Fruit fly (Drosophila melanogaster) whole organism, wandering third instar larva: Measurements from ENCODE around the gene r.
A peak's percentile ranks its signal among the peaks of the same experiment; 100 is the strongest.

Source experiments
- CG32264 ChIP-seq: fragments of 200-800 bp; sonication (Bioruptor generic); optimal IDR thresholded peaks from 2 replicates; lab custom pipeline; 2016; ENCODE audit warnings: missing biosample characterization, missing genetic modification characterization
- CG9705 ChIP-seq: fragments of 200-800 bp; sonication (Bioruptor generic); optimal IDR thresholded peaks from 2 replicates; lab custom pipeline; 2018; ENCODE audit warnings: missing biosample characterization, mild to moderate bottlenecking, missing genetic modification characterization
- CrebA ChIP-seq: fragments of 200-800 bp; sonication (Bioruptor generic); optimal IDR thresholded peaks from 2 replicates; lab custom pipeline; 2016; ENCODE audit warnings: missing biosample characterization, mild to moderate bottlenecking, missing genetic modification characterization, borderline replicate concordance
- Dif ChIP-seq: fragments of 200-275, 200-300 bp; sonication (Bioruptor generic); optimal IDR thresholded peaks from 2 replicates; lab custom pipeline; 2018; ENCODE audit warnings: missing biosample characterization, missing genetic modification characterization; ENCODE audit not compliant: partially characterized antibody
- Hnf4 ChIP-seq: fragments of 200-800 bp; sonication (Bioruptor generic); optimal IDR thresholded peaks from 2 replicates; lab custom pipeline; 2016; ENCODE audit warnings: missing biosample characterization, mild to moderate bottlenecking, missing genetic modification characterization
- Hr78 ChIP-seq: fragments of >200 bp; optimal IDR thresholded peaks from 2 replicates; lab custom pipeline; 2017; ENCODE audit warnings: missing biosample characterization, missing genetic modification characterization
- Hr83 ChIP-seq: fragments of 200-300 bp; sonication (Bioruptor generic); optimal IDR thresholded peaks from 2 replicates; lab custom pipeline; 2016; ENCODE audit warnings: missing biosample characterization, mild to moderate bottlenecking, missing genetic modification characterization, moderate library complexity; ENCODE audit not compliant: poor library complexity, severe bottlenecking
- Mio ChIP-seq: sonication (Bioruptor generic); optimal IDR thresholded peaks from 2 replicates; lab custom pipeline; 2016; ENCODE audit warnings: missing biosample characterization, missing genetic modification characterization
- Myc ChIP-seq: fragments of >200 bp; optimal IDR thresholded peaks from 2 replicates; lab custom pipeline; 2017
- N ChIP-seq: fragments of >200 bp; optimal IDR thresholded peaks from 2 replicates; lab custom pipeline; 2018; ENCODE audit warnings: missing biosample characterization, missing external identifiers, missing genetic modification characterization
- OdsH ChIP-seq: fragments of 200-800 bp; sonication (Bioruptor generic); optimal IDR thresholded peaks from 2 replicates; lab custom pipeline; 2016; ENCODE audit warnings: missing biosample characterization, mild to moderate bottlenecking, missing genetic modification characterization
- Rel ChIP-seq, 2 experiments: fragments of 200-800 bp; sonication (Bioruptor generic) in 1 of 2; optimal IDR thresholded peaks; 2 replicates in 1 of 2; 3 replicates in 1 of 2; lab custom pipeline; 2016 to 2019; ENCODE audit warnings: mild to moderate bottlenecking in 2 of 2, missing biosample characterization in 2 of 2, missing genetic modification characterization in 2 of 2, moderate library complexity in 1 of 2
- Sp1 ChIP-seq: fragments of 200-800 bp; sonication (Bioruptor generic); optimal IDR thresholded peaks from 3 replicates; lab custom pipeline; 2019; ENCODE audit warnings: missing biosample characterization, mild to moderate bottlenecking, missing genetic modification characterization, moderate library complexity
- br ChIP-seq: fragments of 200-800 bp; sonication (Bioruptor generic); optimal IDR thresholded peaks from 2 replicates; lab custom pipeline; 2016; ENCODE audit warnings: missing biosample characterization, missing genetic modification characterization
- brk ChIP-seq: fragments of 200-800 bp; sonication (Bioruptor generic); optimal IDR thresholded peaks from 2 replicates; lab custom pipeline; 2016; ENCODE audit warnings: missing biosample characterization, mild to moderate bottlenecking, missing genetic modification characterization
- dsf ChIP-seq: sonication (Bioruptor generic); optimal IDR thresholded peaks from 2 replicates; lab custom pipeline; 2016; ENCODE audit warnings: missing biosample characterization, missing genetic modification characterization, borderline replicate concordance
- ey ChIP-seq: fragments of 200-800 bp; sonication (Bioruptor generic); optimal IDR thresholded peaks from 2 replicates; lab custom pipeline; 2016; ENCODE audit warnings: missing biosample characterization, missing genetic modification characterization
- foxo ChIP-seq, 2 experiments: fragments of 200-800 bp; sonication (Bioruptor generic); optimal IDR thresholded peaks; 2 replicates in 1 of 2; 3 replicates in 1 of 2; lab custom pipeline; 2016 to 2017; ENCODE audit warnings: missing biosample characterization in 2 of 2, missing genetic modification characterization in 2 of 2
- fru ChIP-seq: fragments of 200-800 bp; sonication (Bioruptor generic); optimal IDR thresholded peaks from 3 replicates; lab custom pipeline; 2016; ENCODE audit warnings: missing biosample characterization, mild to moderate bottlenecking, missing genetic modification characterization
- h ChIP-seq: fragments of 200-800 bp; sonication (Bioruptor generic); optimal IDR thresholded peaks from 3 replicates; lab custom pipeline; 2016; ENCODE audit warnings: missing biosample characterization, mild to moderate bottlenecking, missing genetic modification characterization
- jim ChIP-seq: fragments of 175-275, 200-325 bp; sonication (Bioruptor generic); optimal IDR thresholded peaks from 2 replicates; lab custom pipeline; 2016; ENCODE audit warnings: missing biosample characterization, mild to moderate bottlenecking, missing genetic modification characterization
- lola ChIP-seq: fragments of >200 bp; optimal IDR thresholded peaks from 2 replicates; lab custom pipeline; 2017; ENCODE audit warnings: missing biosample characterization, missing genetic modification characterization
- psq ChIP-seq: fragments of 200-800 bp; sonication (Bioruptor generic); optimal IDR thresholded peaks from 3 replicates; lab custom pipeline; 2017; ENCODE audit warnings: missing biosample characterization, mild to moderate bottlenecking, missing genetic modification characterization, moderate library complexity
- rgr ChIP-seq: fragments of 200-800 bp; sonication (Bioruptor generic); optimal IDR thresholded peaks from 3 replicates; lab custom pipeline; 2016; ENCODE audit warnings: missing biosample characterization, mild to moderate bottlenecking, missing genetic modification characterization
- sage ChIP-seq: fragments of 200-800 bp; sonication (Bioruptor generic); optimal IDR thresholded peaks from 2 replicates; lab custom pipeline; 2016; ENCODE audit warnings: missing biosample characterization, mild to moderate bottlenecking, missing genetic modification characterization
- sv ChIP-seq: fragments of 200-800 bp; sonication (Bioruptor generic); optimal IDR thresholded peaks from 3 replicates; lab custom pipeline; 2016; ENCODE audit warnings: missing biosample characterization, missing genetic modification characterization
- tai ChIP-seq: sonication (Bioruptor generic); optimal IDR thresholded peaks from 2 replicates; lab custom pipeline; 2016; ENCODE audit warnings: missing biosample characterization, missing genetic modification characterization
- usp ChIP-seq: fragments of >200 bp; optimal IDR thresholded peaks from 2 replicates; lab custom pipeline; 2017; ENCODE audit warnings: missing biosample characterization, missing genetic modification characterization
- woc ChIP-seq: sonication (Bioruptor generic); optimal IDR thresholded peaks from 2 replicates; lab custom pipeline; 2016; ENCODE audit warnings: missing biosample characterization, mild to moderate bottlenecking, missing genetic modification characterization

r gene

dm6 chrX:16647737-16648434 is 7.3 kb upstream of the r start:
- no peak for TF ChIP-seq h
- peak; percentile 61 for TF ChIP-seq Dif
- TF ChIP-seq Rel (GFP tag; optimal IDR thresholded peaks at IDR 0.05; lab: Kevin White, UChicago): no peak
- TF ChIP-seq Rel (tag; optimal IDR thresholded peaks at IDR 0.05; lab: Kevin White, UChicago): peak; percentile 8
- no peak for TF ChIP-seq lola (GFP tag; lab: Kevin White, UChicago)
- peak; percentile 25 for TF ChIP-seq psq (GFP tag; lab: Kevin White, UChicago)

DNA sequence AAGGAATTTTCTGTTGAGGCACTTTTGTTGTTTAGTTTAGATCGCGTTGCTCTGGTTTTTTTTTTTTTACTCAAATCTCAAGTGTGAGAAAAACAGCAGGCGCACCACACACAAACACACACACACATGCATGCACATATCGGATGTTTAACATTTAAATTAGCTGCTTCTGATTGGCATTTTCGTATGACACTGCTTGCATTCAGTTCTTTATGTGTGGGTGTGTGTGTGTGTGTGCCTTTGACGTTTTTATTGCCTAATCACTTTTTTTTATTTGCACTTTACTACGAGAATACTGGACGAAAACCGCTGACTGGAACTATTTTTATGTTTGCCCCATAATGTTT is 6.8 kb upstream of the r start:
- TF ChIP-seq CG32264 (GFP tag; lab: Kevin White, UChicago): no peak
- no peak for TF ChIP-seq N
- no peak for TF ChIP-seq Hnf4 (GFP tag; lab: Kevin White, UChicago)
- TF ChIP-seq sage: no peak
- TF ChIP-seq Sp1: no peak
- TF ChIP-seq jim (GFP tag; lab: Kevin White, UChicago): no peak
- no peak for TF ChIP-seq Hr83 (GFP tag; lab: Kevin White, UChicago)
- no peak for TF ChIP-seq Dif
- no peak for TF ChIP-seq fru (GFP tag; lab: Kevin White, UChicago)
- no peak for TF ChIP-seq CrebA (GFP tag; lab: Kevin White, UChicago)
- no peak for TF ChIP-seq ey (GFP tag; lab: Kevin White, UChicago)
- TF ChIP-seq usp (GFP tag; lab: Kevin White, UChicago): no peak
- TF ChIP-seq Mio (GFP tag; lab: Kevin White, UChicago): no peak
- no peak for TF ChIP-seq woc (GFP tag; lab: Kevin White, UChicago)

- peak; percentile 57 for TF ChIP-seq CG32264 (GFP tag; lab: Kevin White, UChicago)
- no peak for TF ChIP-seq rgr (GFP tag; lab: Kevin White, UChicago)
- TF ChIP-seq fru (GFP tag; lab: Kevin White, UChicago): peak; percentile 69
- peak in 1 of 2 experiments; percentile 71 for TF ChIP-seq foxo (GFP tag; optimal IDR thresholded peaks at IDR 0.05; lab: Kevin White, UChicago)
- no peak for TF ChIP-seq tai (GFP tag; lab: Kevin White, UChicago)
- TF ChIP-seq sv (GFP tag; lab: Kevin White, UChicago): peak; percentile 41
- TF ChIP-seq jim (GFP tag; lab: Kevin White, UChicago): no peak
- TF ChIP-seq brk (GFP tag; lab: Kevin White, UChicago): no peak
- TF ChIP-seq br (GFP tag; lab: Kevin White, UChicago): no peak
- TF ChIP-seq OdsH: no peak
- no peak for TF ChIP-seq Hr78
- TF ChIP-seq Dif: no peak
- TF ChIP-seq CG9705 (GFP tag; lab: Kevin White, UChicago): no peak
- TF ChIP-seq Myc: no peak
- no peak for TF ChIP-seq CrebA (GFP tag; lab: Kevin White, UChicago)
- TF ChIP-seq dsf (GFP tag; lab: Kevin White, UChicago): no peak
- TF ChIP-seq woc (GFP tag; lab: Kevin White, UChicago): peak; percentile 62
- TF ChIP-seq ey (GFP tag; lab: Kevin White, UChicago): peak; percentile 44
- no peak for TF ChIP-seq Mio (GFP tag; lab: Kevin White, UChicago)
- TF ChIP-seq, all 38 proteins: peak for 6
Observed at dm6 chrX:16650078-16651063, 4.8 kb upstream of the r start.

- TF ChIP-seq Myc (peak; percentile 45), Rel (GFP tag; optimal IDR thresholded peaks at IDR 0.05; lab: Kevin White, UChicago) (no peak), Rel (tag; optimal IDR thresholded peaks at IDR 0.05; lab: Kevin White, UChicago) (peak; percentile 25), sv (GFP tag; lab: Kevin White, UChicago) (no peak)
Observed at dm6 chrX:16651098-16651497, 4.1 kb upstream of the r start, which contains the start of the genes CG32573 and CG42512. TSS of gene CG32573 (plus strand) at chrX:16651376. TSS of gene CG42512 (plus strand) at chrX:16651376.
